Worm (Caenorhabditis elegans) whole organism, L1 larva: ENCODE measurements around the gene cld-9.

ENCODE experiments used
- C04F5.9 ChIP-seq: sonication (generic microtip); optimal IDR thresholded peaks from 2 replicates; lab custom pipeline; 2016; ENCODE audit warnings: missing genetic modification characterization, missing compliant biosample characterization
- C16A3.4 ChIP-seq: fragments of 150-350 bp; optimal IDR thresholded peaks from 2 replicates; lab custom pipeline; 2014; ENCODE audit warnings: missing biosample characterization, missing genetic modification characterization
- F16B12.6 ChIP-seq: fragments of 150-350 bp; optimal IDR thresholded peaks from 2 replicates; lab custom pipeline; 2014; ENCODE audit warnings: missing biosample characterization, missing genetic modification characterization
- ceh-63 ChIP-seq: fragments of 200-800 bp; sonication (Bioruptor generic); optimal IDR thresholded peaks from 2 replicates; lab custom pipeline; 2018; ENCODE audit warnings: mild to moderate bottlenecking, missing genetic modification characterization, missing compliant biosample characterization
- ceh-82 ChIP-seq, 3 experiments: fragments of 150-350 bp in 1 of 3; sonication (generic microtip) in 2 of 3; optimal IDR thresholded peaks; 2 replicates each; lab custom pipeline; 2014 to 2017; ENCODE audit warnings: missing biosample characterization in 3 of 3, missing genetic modification characterization in 3 of 3
- ces-1 ChIP-seq: fragments of 150-350 bp; optimal IDR thresholded peaks from 2 replicates; lab custom pipeline; 2014; ENCODE audit warnings: missing biosample characterization, missing genetic modification reagents, missing genetic modification characterization
- dpl-1 ChIP-seq, 3 experiments: fragments of 150-350 bp in 2 of 3; sonication (generic microtip) in 1 of 3; optimal IDR thresholded peaks; 2 replicates each; lab custom pipeline; 2014 to 2017; ENCODE audit warnings: missing biosample characterization in 3 of 3, missing genetic modification characterization in 3 of 3, missing genetic modification reagents in 3 of 3
- dsc-1 ChIP-seq: sonication (generic microtip); optimal IDR thresholded peaks from 2 replicates; lab custom pipeline; 2016; ENCODE audit warnings: mild to moderate bottlenecking, missing genetic modification characterization, missing compliant biosample characterization
- efl-1 ChIP-seq, 4 experiments: fragments of 150-350 bp; optimal IDR thresholded peaks in 3 of 4; peaks in 1 of 4; 1 replicate in 1 of 4; 2 replicates in 3 of 4; lab custom pipeline; 2014; ENCODE audit warnings: missing biosample characterization in 2 of 4, missing genetic modification characterization in 2 of 4, missing genetic modification reagents in 2 of 4
- egl-13 ChIP-seq: sonication (generic microtip); optimal IDR thresholded peaks from 2 replicates; lab custom pipeline; 2016; ENCODE audit warnings: missing genotype, missing genetic modification reagents, missing genetic modification characterization, missing compliant biosample characterization
- elt-2 ChIP-seq: sonication (generic microtip); optimal IDR thresholded peaks from 2 replicates; lab custom pipeline; 2016; ENCODE audit warnings: missing genetic modification characterization, mild to moderate bottlenecking, inconsistent platforms, missing compliant biosample characterization, missing genetic modification reagents
- elt-3 ChIP-seq, 6 experiments: fragments of 150-350 bp in 1 of 6; sonication (generic microtip); optimal IDR thresholded peaks; 2 replicates each; lab custom pipeline; 2017 to 2018; ENCODE audit warnings: missing biosample characterization in 6 of 6, missing genetic modification characterization in 6 of 6, inconsistent platforms in 1 of 6
- ets-5 ChIP-seq: fragments of 200-800 bp; sonication (Bioruptor generic); IDR thresholded peaks from 2 replicates; pipeline ENCODE4 v1.3.6; 2022; ENCODE audit warnings: missing genetic modification characterization, missing compliant biosample characterization
- fkh-10 ChIP-seq: sonication (generic microtip); optimal IDR thresholded peaks from 2 replicates; lab custom pipeline; 2017; ENCODE audit warnings: missing biosample characterization, missing genetic modification reagents, missing genetic modification characterization
- fkh-8 ChIP-seq: sonication (generic microtip); optimal IDR thresholded peaks from 2 replicates; lab custom pipeline; 2016; ENCODE audit warnings: mild to moderate bottlenecking, missing genetic modification characterization, missing compliant biosample characterization
- hlh-4 ChIP-seq: sonication (generic microtip); optimal IDR thresholded peaks from 2 replicates; lab custom pipeline; 2016; ENCODE audit warnings: mild to moderate bottlenecking, missing genetic modification characterization, missing compliant biosample characterization
- isw-1 ChIP-seq: fragments of 200-800 bp; sonication (Bioruptor generic); IDR thresholded peaks from 2 replicates; pipeline ENCODE4 v1.3.6; 2022; ENCODE audit warnings: missing genetic modification characterization, missing compliant biosample characterization
- jun-1 ChIP-seq: fragments of 150-350 bp; optimal IDR thresholded peaks from 2 replicates; lab custom pipeline; 2014; ENCODE audit warnings: missing biosample characterization, missing genetic modification reagents, missing genetic modification characterization
- lin-14 ChIP-seq: fragments of 200-800 bp; sonication (Bioruptor generic); optimal IDR thresholded peaks from 2 replicates; lab custom pipeline; 2018; ENCODE audit warnings: mild to moderate bottlenecking, missing genetic modification characterization, moderate library complexity, missing compliant biosample characterization
- lin-35 ChIP-seq, 2 experiments: fragments of 150-350 bp; optimal IDR thresholded peaks; 2 replicates each; lab custom pipeline; 2014; ENCODE audit warnings: missing biosample characterization in 2 of 2, missing genetic modification characterization in 2 of 2, missing genetic modification reagents in 2 of 2
- lir-3 ChIP-seq: sonication (generic microtip); optimal IDR thresholded peaks from 2 replicates; lab custom pipeline; 2016; ENCODE audit warnings: mild to moderate bottlenecking, missing genetic modification characterization, moderate library complexity, missing compliant biosample characterization; ENCODE audit not compliant: poor library complexity
- lsy-2 ChIP-seq, 2 experiments: fragments of 150-350 bp; optimal IDR thresholded peaks; 2 replicates each; lab custom pipeline; 2014; ENCODE audit warnings: missing biosample characterization in 2 of 2, missing genetic modification characterization in 2 of 2
- mab-9 ChIP-seq: fragments of 200-800 bp; sonication (Bioruptor generic); IDR thresholded peaks from 2 replicates; pipeline ENCODE4 v1.3.6; 2022; ENCODE audit warnings: missing genetic modification reagents, missing genetic modification characterization, missing compliant biosample characterization
- mdl-1 ChIP-seq, 2 experiments: fragments of 150-350 bp; optimal IDR thresholded peaks; 2 replicates each; lab custom pipeline; 2014 to 2017; ENCODE audit warnings: missing biosample characterization in 2 of 2, missing genetic modification characterization in 2 of 2, inconsistent platforms in 1 of 2
- mep-1 ChIP-seq: fragments of 150-350 bp; optimal IDR thresholded peaks from 2 replicates; lab custom pipeline; 2014; ENCODE audit warnings: missing biosample characterization, missing genetic modification characterization
- nhr-11 ChIP-seq: fragments of 150-350 bp; optimal IDR thresholded peaks from 2 replicates; lab custom pipeline; 2014; ENCODE audit warnings: missing biosample characterization, missing genetic modification characterization
- nhr-28 ChIP-seq: fragments of 150-350 bp; optimal IDR thresholded peaks from 2 replicates; lab custom pipeline; 2014; ENCODE audit warnings: missing biosample characterization, missing genetic modification characterization
- nhr-71 ChIP-seq: sonication (generic microtip); optimal IDR thresholded peaks from 2 replicates; lab custom pipeline; 2016; ENCODE audit warnings: mild to moderate bottlenecking, missing genetic modification characterization, moderate library complexity, missing compliant biosample characterization
- nhr-76 ChIP-seq: sonication (generic microtip); optimal IDR thresholded peaks from 2 replicates; lab custom pipeline; 2017; ENCODE audit warnings: missing biosample characterization, missing genetic modification characterization
- nhr-90 ChIP-seq: sonication (generic microtip); optimal IDR thresholded peaks from 2 replicates; lab custom pipeline; 2016; ENCODE audit warnings: mild to moderate bottlenecking, missing genetic modification characterization, missing compliant biosample characterization; ENCODE audit not compliant: poor library complexity
- pag-3 ChIP-seq: sonication (generic microtip); optimal IDR thresholded peaks from 2 replicates; lab custom pipeline; 2017; ENCODE audit warnings: missing genetic modification characterization, mild to moderate bottlenecking, missing compliant biosample characterization, antibody characterized with exemption, borderline replicate concordance; ENCODE audit not compliant: insufficient read depth
- pax-3 ChIP-seq: fragments of 200-800 bp; sonication (Bioruptor generic); optimal IDR thresholded peaks from 2 replicates; lab custom pipeline; 2018; ENCODE audit warnings: mild to moderate bottlenecking, missing genetic modification characterization, moderate library complexity, missing compliant biosample characterization
- pqm-1 ChIP-seq: sonication (generic microtip); optimal IDR thresholded peaks from 3 replicates; lab custom pipeline; 2017; ENCODE audit warnings: missing biosample characterization, missing genetic modification characterization
- snu-23 ChIP-seq: sonication (generic microtip); optimal IDR thresholded peaks from 2 replicates; lab custom pipeline; 2016; ENCODE audit warnings: missing genetic modification characterization, missing compliant biosample characterization
- sox-4 ChIP-seq: sonication (generic microtip); optimal IDR thresholded peaks from 2 replicates; lab custom pipeline; 2016; ENCODE audit warnings: missing genetic modification characterization, missing compliant biosample characterization
- tbx-2 ChIP-seq: sonication (generic microtip); optimal IDR thresholded peaks from 2 replicates; lab custom pipeline; 2016; ENCODE audit warnings: missing genetic modification characterization, missing compliant biosample characterization
- unc-130 ChIP-seq: fragments of 150-350 bp; optimal IDR thresholded peaks from 2 replicates; lab custom pipeline; 2017; ENCODE audit warnings: missing biosample characterization, missing genetic modification characterization, inconsistent platforms
- vab-15 ChIP-seq: sonication (generic microtip); optimal IDR thresholded peaks from 2 replicates; lab custom pipeline; 2017; ENCODE audit warnings: missing genotype, mild to moderate bottlenecking, missing genetic modification characterization, missing compliant biosample characterization
- zip-4 ChIP-seq: fragments of 200-800 bp; sonication (Bioruptor generic); optimal IDR thresholded peaks from 2 replicates; lab custom pipeline; 2018; ENCODE audit warnings: mild to moderate bottlenecking, missing genetic modification characterization, moderate library complexity, missing compliant biosample characterization
- ztf-11 ChIP-seq, 2 experiments: sonication (generic microtip); optimal IDR thresholded peaks; 2 replicates each; lab custom pipeline; 2016 to 2017; ENCODE audit warnings: missing genetic modification characterization in 2 of 2, missing biosample characterization in 1 of 2, missing compliant biosample characterization in 1 of 2
- ztf-4 ChIP-seq: fragments of 150-350 bp; optimal IDR thresholded peaks from 2 replicates; lab custom pipeline; 2014; ENCODE audit warnings: missing biosample characterization, missing genetic modification characterization

The cld-9 gene

DNA sequence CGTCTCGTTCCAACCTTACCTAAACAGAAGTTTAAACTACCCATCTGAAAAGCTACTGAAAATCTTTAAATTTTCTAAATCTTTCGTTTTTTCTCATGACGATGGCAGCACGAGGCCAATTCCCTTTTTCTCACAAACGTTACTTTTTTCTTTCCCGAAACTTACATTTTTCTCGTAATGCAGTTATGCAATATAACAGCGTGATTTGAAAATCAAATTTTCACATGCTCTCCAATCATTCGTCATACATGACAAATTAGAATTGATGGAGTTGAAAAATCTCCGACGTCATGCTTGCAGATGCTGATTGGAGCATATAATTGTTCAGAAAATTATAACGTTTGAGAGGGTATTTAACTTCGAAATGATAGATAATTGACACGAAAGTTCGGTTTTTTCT lies 12.0 kb upstream of the cld-9 start (continued):
- TF ChIP-seq tbx-2 (no peak), ztf-4 (tag; lab: Kevin White, UChicago) (no peak), lir-3 (tag; lab: Kevin White, UChicago) (no peak), lin-14 (GFP tag; lab: Kevin White, UChicago) (peak; percentile 42), C16A3.4 (no peak), snu-23 (GFP tag; lab: Kevin White, UChicago) (no peak)
- TF ChIP-seq, all 84 proteins: peak for 8

DNA sequence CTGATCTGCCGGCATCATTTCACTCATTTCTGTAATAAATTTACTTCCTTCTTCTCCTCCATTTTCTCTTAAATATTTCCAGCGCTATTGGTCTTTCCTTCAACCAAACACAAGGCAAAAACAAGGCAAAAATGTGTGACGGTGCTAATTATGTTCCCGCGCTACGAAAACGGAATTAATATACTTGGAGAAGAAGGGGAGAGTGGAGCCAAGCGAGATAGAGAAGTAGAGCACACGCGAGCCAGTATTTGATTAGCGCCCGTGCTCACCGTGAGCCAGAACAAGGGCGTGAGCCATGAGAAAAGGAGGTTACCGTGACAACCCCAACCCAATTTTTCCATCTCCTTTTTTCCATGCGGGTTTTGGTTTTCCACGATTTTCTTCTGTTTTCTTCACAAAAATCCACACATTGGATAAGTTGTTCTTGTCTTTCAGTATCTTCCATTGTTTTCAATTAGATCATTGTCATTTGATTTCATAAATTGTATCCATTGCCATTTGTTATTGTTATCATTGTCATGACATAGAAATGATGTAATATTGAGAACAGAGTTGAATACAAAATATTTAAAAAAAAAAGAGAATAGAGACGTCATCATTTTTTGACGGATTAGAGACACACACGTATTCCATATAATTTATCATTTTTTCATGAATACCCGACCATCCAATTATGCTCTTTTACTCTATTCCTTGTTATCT lies 10.9 kb upstream of the cld-9 start, which contains the start of gene F20G2.6:
TSS of gene F20G2.6 (plus strand) at position 652 of the 702 bp plus-strand sequence.
- TF ChIP-seq ztf-4 (tag; lab: Kevin White, UChicago) (no peak), fkh-10 (GFP tag; lab: Kevin White, UChicago) (no peak), unc-130 (tag; lab: Kevin White, UChicago) (no peak), fkh-8 (tag; lab: Kevin White, UChicago) (peak; percentile 63), ets-5 (GFP tag; lab: Robert Waterston, UW) (no peak), nhr-90 (tag; lab: Kevin White, UChicago) (no peak), nhr-11 (tag; lab: Kevin White, UChicago) (no peak), pax-3 (tag; lab: Kevin White, UChicago) (peak; percentile 36), dsc-1 (tag; lab: Kevin White, UChicago) (peak; percentile 56), pag-3 (tag; lab: Kevin White, UChicago) (no peak), efl-1 (optimal IDR thresholded peaks at IDR 0.05; lab: Kevin White, UChicago) (no peak), efl-1 (GFP tag; optimal IDR thresholded peaks at IDR 0.05 in 1 of 2; lab: Kevin White, UChicago) (peak in 1 of 2 experiments; percentile 1), ces-1 (GFP tag; lab: Kevin White, UChicago) (no peak)

DNA sequence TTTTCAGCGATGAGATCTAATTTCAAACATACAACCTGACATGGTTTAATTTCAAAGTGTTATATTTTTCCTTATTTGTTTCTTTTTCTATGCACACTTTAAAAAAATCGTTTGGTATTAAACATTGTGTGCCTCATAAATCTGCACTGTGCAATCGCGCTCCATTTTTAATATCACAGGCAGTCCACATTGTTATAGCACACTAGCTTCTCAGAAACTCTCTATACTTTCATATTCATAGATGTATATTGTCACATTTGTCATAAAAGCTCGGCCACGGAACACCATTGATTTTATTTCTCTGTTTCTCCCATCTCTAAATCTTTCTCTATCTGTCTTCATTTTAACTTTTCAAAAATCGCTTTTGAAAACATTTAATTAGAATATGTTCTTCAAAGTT lies 5.7 kb upstream of the cld-9 start:
- no peak for TF ChIP-seq C04F5.9 (tag; lab: Kevin White, UChicago)
- peak; percentile 73 for TF ChIP-seq lin-14 (GFP tag; lab: Kevin White, UChicago)
- TF ChIP-seq mep-1 = peak; percentile 34
- TF ChIP-seq ztf-11 (tag; optimal IDR thresholded peaks at IDR 0.05; lab: Kevin White, UChicago) = no peak
- TF ChIP-seq dpl-1 (GFP tag; optimal IDR thresholded peaks at IDR 0.05; lab: Kevin White, UChicago) = peak in 1 of 3 experiments; percentile 51
- no peak for TF ChIP-seq vab-15 (tag; lab: Kevin White, UChicago)
- no peak for TF ChIP-seq unc-130 (tag; lab: Kevin White, UChicago)
- no peak for TF ChIP-seq sox-4 (tag; lab: Kevin White, UChicago)
- TF ChIP-seq nhr-90 (tag; lab: Kevin White, UChicago) = no peak
- no peak for TF ChIP-seq egl-13 (tag; lab: Kevin White, UChicago)
- TF ChIP-seq isw-1 (GFP tag; lab: Robert Waterston, UW) = no peak
- peak; percentile 25 to 29 for TF ChIP-seq efl-1 (optimal IDR thresholded peaks at IDR 0.05; lab: Kevin White, UChicago)
- TF ChIP-seq efl-1 (GFP tag; optimal IDR thresholded peaks at IDR 0.05 in 1 of 2; lab: Kevin White, UChicago) = peak in 1 of 2 experiments; percentile 46
- TF ChIP-seq fkh-10 (GFP tag; lab: Kevin White, UChicago) = no peak
- no peak for TF ChIP-seq elt-2 (tag; lab: Kevin White, UChicago)
- TF ChIP-seq zip-4 = no peak
- no peak for TF ChIP-seq ets-5 (GFP tag; lab: Robert Waterston, UW)
- peak; percentile 16 for TF ChIP-seq nhr-71 (tag; lab: Kevin White, UChicago)
- TF ChIP-seq ceh-82 (tag; optimal IDR thresholded peaks at IDR 0.05; lab: Kevin White, UChicago) = peak in 1 of 3 experiments; percentile 15
- no peak for TF ChIP-seq F16B12.6 (tag; lab: Kevin White, UChicago)
- no peak for TF ChIP-seq pqm-1 (tag; lab: Kevin White, UChicago)
- no peak for TF ChIP-seq nhr-28 (tag; lab: Kevin White, UChicago)
- TF ChIP-seq lin-35 (GFP tag; optimal IDR thresholded peaks at IDR 0.05; lab: Kevin White, UChicago) = peak in 1 of 2 experiments; percentile 48
- no peak for TF ChIP-seq jun-1
- peak; percentile 28 for TF ChIP-seq lir-3 (tag; lab: Kevin White, UChicago)
- peak in 1 of 2 experiments; percentile 46 for TF ChIP-seq lsy-2 (tag; optimal IDR thresholded peaks at IDR 0.05; lab: Kevin White, UChicago)
- TF ChIP-seq dsc-1 (tag; lab: Kevin White, UChicago) = no peak
- no peak for TF ChIP-seq nhr-76 (tag; lab: Kevin White, UChicago)
- TF ChIP-seq mab-9 (GFP tag; lab: Robert Waterston, UW) = no peak
- TF ChIP-seq elt-3 (tag; optimal IDR thresholded peaks at IDR 0.05; lab: Kevin White, UChicago) = no peak
- TF ChIP-seq ceh-63 (GFP tag; lab: Kevin White, UChicago) = no peak
- no peak for TF ChIP-seq mdl-1 (tag; optimal IDR thresholded peaks at IDR 0.05; lab: Kevin White, UChicago)
- TF ChIP-seq hlh-4 (tag; lab: Kevin White, UChicago) = no peak
- peak; percentile 80 for TF ChIP-seq fkh-8 (tag; lab: Kevin White, UChicago)
